Fruit fly (Drosophila melanogaster): ENCODE results near the gene PDZ-GEF.
A peak's percentile ranks its signal among the peaks of the same experiment; 100 is the strongest.

The PDZ-GEF gene

DNA sequence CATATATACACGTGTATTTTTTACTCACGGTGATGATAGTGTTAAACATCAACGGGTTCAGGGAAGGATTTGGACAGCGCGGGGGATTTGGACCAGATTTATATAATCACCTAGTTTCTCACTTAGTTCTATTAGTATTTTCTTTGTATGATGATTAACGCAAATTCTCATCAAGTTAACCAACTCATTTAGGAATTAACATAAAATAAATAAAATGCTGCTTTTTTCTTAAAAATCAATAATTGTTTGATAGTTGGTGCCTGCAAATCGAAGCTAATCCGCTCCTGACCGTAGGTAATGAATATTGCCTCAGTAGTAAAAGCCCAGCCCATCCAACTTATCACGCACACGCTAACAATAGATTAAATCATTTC is 28.2 kb downstream of the PDZ-GEF start (continued):
- TF ChIP-seq Lhr (GFP tag; optimal IDR thresholded peaks at IDR 0.05) (peak; percentile 18), bowl (GFP tag; IDR thresholded peaks at IDR 0.05) (no peak), CG4360 (GFP tag; IDR thresholded peaks at IDR 0.05) (no peak), NC2α (GFP tag; optimal IDR thresholded peaks at IDR 0.05) (peak; percentile 27), CG17385 (GFP tag; optimal IDR thresholded peaks at IDR 0.05) (peak; percentile 71), CG16813 (GFP tag; IDR thresholded peaks at IDR 0.05; ENCODE audit: partially characterized antibody) (peak; percentile 56; the same call in 2 of the 3 replicates), bigmax (GFP tag; optimal IDR thresholded peaks at IDR 0.05) (no peak), Gsc (GFP tag; IDR thresholded peaks at IDR 0.05) (peak; percentile 63), sens-2 (GFP tag; IDR thresholded peaks at IDR 0.05) (no peak), CG42726 (GFP tag; IDR thresholded peaks at IDR 0.05; ENCODE audit: partially characterized antibody) (no peak), az2 (GFP tag; optimal IDR thresholded peaks at IDR 0.05) (peak; percentile 68), cad (GFP tag; optimal IDR thresholded peaks at IDR 0.05) (no peak), CG12104 (GFP tag; optimal IDR thresholded peaks at IDR 0.05) (peak; percentile 73), Dbx (GFP tag; IDR thresholded peaks at IDR 0.05) (peak; percentile 89), sna (GFP tag; IDR thresholded peaks at IDR 0.05; ENCODE audit: partially characterized antibody) (no peak), prd (optimal IDR thresholded peaks at IDR 0.05) (no peak), prd (GFP tag; IDR thresholded peaks at IDR 0.05) (peak; percentile 90), B-H1 (GFP tag; IDR thresholded peaks at IDR 0.05) (peak; percentile 78), crc (GFP tag; optimal IDR thresholded peaks at IDR 0.05) (peak; percentile 78), caup (GFP tag; optimal IDR thresholded peaks at IDR 0.05; ENCODE audit: severe bottlenecking) (peak; percentile 84), CG9797 (GFP tag; optimal IDR thresholded peaks at IDR 0.05) (no peak), Doc2 (GFP tag; IDR thresholded peaks at IDR 0.05) (peak; percentile 63), croc (GFP tag; conservative IDR thresholded peaks at IDR 0.05) (peak; percentile 59; the same call in 2 of the 3 replicates), CG7357 (GFP tag; IDR thresholded peaks at IDR 0.05) (peak; percentile 78), Meics (GFP tag; optimal IDR thresholded peaks at IDR 0.05) (peak; percentile 87), repo (GFP tag; optimal IDR thresholded peaks at IDR 0.05) (peak; percentile 65), Atf-2 (GFP tag; optimal IDR thresholded peaks at IDR 0.05) (peak; percentile 42), Lpt (GFP tag; optimal IDR thresholded peaks at IDR 0.05) (no peak), Neu2 (GFP tag; optimal IDR thresholded peaks at IDR 0.05; ENCODE audit: borderline replicate concordance) (no peak), CG31441 (GFP tag; IDR thresholded peaks at IDR 0.05) (peak; percentile 67), Hand (GFP tag; optimal IDR thresholded peaks at IDR 0.05) (peak; percentile 66), danr (GFP tag; IDR thresholded peaks at IDR 0.05) (peak; percentile 84), CG3281 (GFP tag; optimal IDR thresholded peaks at IDR 0.05) (peak; percentile 90), scrt (GFP tag; optimal IDR thresholded peaks at IDR 0.05) (peak; percentile 77), CG16815 (GFP tag; optimal IDR thresholded peaks at IDR 0.05) (peak; percentile 81), schlank (tag; optimal IDR thresholded peaks at IDR 0.05) (peak; percentile 79), CG34224 (GFP tag; IDR thresholded peaks at IDR 0.05; ENCODE audit: partially characterized antibody) (no peak), fd3F (GFP tag; optimal IDR thresholded peaks at IDR 0.05) (peak; percentile 86), cwo (GFP tag; optimal IDR thresholded peaks at IDR 0.05) (peak; percentile 98), CG7928 (GFP tag; optimal IDR thresholded peaks at IDR 0.05) (peak; percentile 52), CG9932 (GFP tag; IDR thresholded peaks at IDR 0.05) (peak; percentile 95), wek (GFP tag; optimal IDR thresholded peaks at IDR 0.05) (no peak), CG1233 (GFP tag; optimal IDR thresholded peaks at IDR 0.05) (peak; percentile 82), H15 (GFP tag; IDR thresholded peaks at IDR 0.05) (peak; percentile 73; the same call in 2 of the 3 replicates), Asciz (GFP tag; optimal IDR thresholded peaks at IDR 0.05) (peak; percentile 45), HLH54F (GFP tag; optimal IDR thresholded peaks at IDR 0.05) (peak; percentile 81), Ets97D (GFP tag; optimal IDR thresholded peaks at IDR 0.05) (peak; percentile 29), Nf-YB (GFP tag; optimal IDR thresholded peaks at IDR 0.05) (peak; percentile 37), aop (GFP tag; IDR thresholded peaks at IDR 0.05) (0 out of 2 replicates have a peak, but pooled peaks have one; percentile 31), Mrtf (GFP tag; IDR thresholded peaks at IDR 0.05) (peak; percentile 82), peb (GFP tag; IDR thresholded peaks at IDR 0.05) (peak; percentile 83)

Measured in whole organism, embryonic.